Worm (Caenorhabditis elegans): ENCODE measurements around the gene B0496.1.

The B0496.1 gene

DNA sequence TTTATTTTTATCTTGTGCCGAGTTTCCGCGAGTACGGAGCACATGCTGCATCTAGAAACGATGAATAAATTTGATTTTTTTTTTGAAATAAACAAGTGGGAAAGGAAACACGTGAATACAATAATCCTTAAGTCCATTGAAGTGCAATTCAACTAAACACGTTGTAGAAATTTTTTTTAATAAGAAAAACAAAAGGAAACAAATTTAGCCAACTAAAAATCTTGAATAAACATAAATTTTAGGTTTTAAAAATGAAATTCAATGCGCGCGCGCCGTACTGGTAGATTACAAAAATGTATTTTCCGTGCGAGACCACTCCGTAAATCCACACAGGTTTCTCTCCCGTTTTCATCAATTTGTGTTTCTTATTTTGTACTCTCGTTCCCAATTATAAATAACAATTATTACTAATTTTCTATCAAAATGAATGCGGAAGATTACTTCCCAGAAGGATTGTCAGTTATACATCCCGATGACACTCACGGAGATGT is 27.1 kb downstream of the B0496.1 start, which contains the start of the genes plk-3 and F55G1.6:
plk-3 (minus strand) TSS at position 51 of the 491 bp plus-strand sequence.
F55G1.6 (plus strand) TSS at position 359 of the 491 bp plus-strand sequence.
- TF ChIP-seq med-1 (GFP tag; optimal IDR thresholded peaks at IDR 0.05; ENCODE audit: insufficient read depth): no peak
- TF ChIP-seq cog-1 (tag; optimal IDR thresholded peaks at IDR 0.05): no peak
- no peak for TF ChIP-seq flt-1 (GFP tag; IDR thresholded peaks at IDR 0.05)
- no peak for TF ChIP-seq T22C8.4 (GFP tag; IDR thresholded peaks at IDR 0.05)
- no peak for TF ChIP-seq ztf-23 (GFP tag; IDR thresholded peaks at IDR 0.05)
- no peak for TF ChIP-seq tab-1 (GFP tag; IDR thresholded peaks at IDR 0.05)
- no peak for TF ChIP-seq ztf-29 (GFP tag; IDR thresholded peaks at IDR 0.05)
- no peak for TF ChIP-seq klf-2 (GFP tag; conservative IDR thresholded peaks at IDR 0.05)
- TF ChIP-seq ref-1 (GFP tag; conservative IDR thresholded peaks at IDR 0.05): no peak

DNA sequence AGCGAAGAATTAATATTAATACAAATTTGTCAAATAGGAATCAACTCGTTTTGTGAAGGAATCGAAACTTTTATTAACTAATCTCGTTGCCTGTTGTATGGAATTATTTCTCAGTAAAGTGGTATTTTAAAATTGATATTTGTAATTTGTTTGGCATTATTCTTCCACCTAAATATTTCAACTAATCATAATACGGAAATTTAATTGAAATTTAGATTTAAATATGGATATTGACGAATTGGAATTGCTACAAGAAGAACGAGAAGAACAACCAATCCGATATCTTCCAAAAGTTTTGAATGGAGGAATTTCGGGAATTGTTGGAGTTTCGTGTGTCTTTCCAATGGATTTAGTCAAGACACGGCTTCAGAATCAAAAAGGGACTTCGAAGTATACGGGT is 28.7 kb downstream of the B0496.1 start, which contains the start of gene slc-25A18.2:
slc-25A18.2 (plus strand) TSS at position 216 of the 400 bp plus-strand sequence.
- TF ChIP-seq ztf-29 (GFP tag; IDR thresholded peaks at IDR 0.05) (no peak), ztf-23 (GFP tag; IDR thresholded peaks at IDR 0.05) (no peak), klf-2 (GFP tag; conservative IDR thresholded peaks at IDR 0.05) (no peak), ref-1 (GFP tag; conservative IDR thresholded peaks at IDR 0.05) (no peak), flt-1 (GFP tag; IDR thresholded peaks at IDR 0.05) (no peak), med-1 (GFP tag; optimal IDR thresholded peaks at IDR 0.05; ENCODE audit: insufficient read depth) (no peak), T22C8.4 (GFP tag; IDR thresholded peaks at IDR 0.05) (no peak), tab-1 (GFP tag; IDR thresholded peaks at IDR 0.05) (no peak), cog-1 (tag; optimal IDR thresholded peaks at IDR 0.05) (no peak)

DNA sequence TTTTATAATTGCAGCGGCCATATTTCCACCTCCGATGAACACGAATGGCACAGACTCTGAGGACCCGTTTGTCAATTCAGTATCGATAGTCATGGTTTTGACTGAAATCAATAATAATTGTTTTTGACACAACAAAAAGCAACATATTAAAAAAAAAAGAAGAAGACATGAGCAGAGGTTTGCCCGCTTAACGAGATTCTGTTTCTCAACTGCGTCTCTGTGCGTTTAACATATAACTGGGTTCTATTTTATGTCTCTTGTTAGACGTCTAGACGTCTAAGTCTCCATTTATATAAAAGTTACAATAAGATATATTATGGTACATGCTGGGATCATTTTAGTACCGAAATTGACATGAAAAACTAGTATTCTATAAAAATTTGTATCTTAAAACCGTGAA is 31.1 kb downstream of the B0496.1 start, which contains the start of gene pycr-4:
pycr-4 (minus strand) TSS at position 101 of the 400 bp plus-strand sequence.
- TF ChIP-seq med-1 (GFP tag; optimal IDR thresholded peaks at IDR 0.05; ENCODE audit: insufficient read depth) (no peak), cog-1 (tag; optimal IDR thresholded peaks at IDR 0.05) (no peak), ztf-23 (GFP tag; IDR thresholded peaks at IDR 0.05) (no peak), ref-1 (GFP tag; conservative IDR thresholded peaks at IDR 0.05) (no peak), tab-1 (GFP tag; IDR thresholded peaks at IDR 0.05) (no peak), flt-1 (GFP tag; IDR thresholded peaks at IDR 0.05) (no peak)

DNA sequence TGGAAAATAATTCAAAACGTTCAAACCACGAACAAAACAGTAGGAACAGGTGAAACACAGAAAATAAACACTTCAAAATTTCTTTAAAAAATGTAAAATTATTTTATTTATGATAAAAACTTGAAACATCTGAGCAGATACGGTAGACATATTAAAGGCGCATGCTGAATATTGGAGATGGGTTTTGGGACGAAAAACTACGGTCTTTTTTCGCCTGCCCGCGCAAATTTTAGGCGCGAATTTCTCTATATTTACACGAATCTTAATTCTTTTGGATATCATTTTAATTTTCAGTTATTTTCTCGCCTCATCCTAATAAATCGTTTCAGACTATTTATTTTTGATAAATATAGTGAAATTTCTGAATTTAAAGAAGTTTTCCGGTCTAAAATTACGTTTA is 31.6 kb downstream of the B0496.1 start:
- TF ChIP-seq cog-1 (tag; optimal IDR thresholded peaks at IDR 0.05): no peak
- no peak for TF ChIP-seq tab-1 (GFP tag; IDR thresholded peaks at IDR 0.05)
- no peak for TF ChIP-seq ztf-29 (GFP tag; IDR thresholded peaks at IDR 0.05)
- TF ChIP-seq ref-1 (GFP tag; conservative IDR thresholded peaks at IDR 0.05): no peak
- TF ChIP-seq med-1 (GFP tag; optimal IDR thresholded peaks at IDR 0.05; ENCODE audit: insufficient read depth): no peak

ce11 chrIV:7478134-7478533 is 32.0 kb downstream of the B0496.1 start, which contains the start of gene rod-1:
rod-1 (plus strand) TSS chrIV:7478452.
- TF ChIP-seq ref-1 (GFP tag; conservative IDR thresholded peaks at IDR 0.05): no peak
- no peak for TF ChIP-seq med-1 (GFP tag; optimal IDR thresholded peaks at IDR 0.05; ENCODE audit: insufficient read depth)
- no peak for TF ChIP-seq cog-1 (tag; optimal IDR thresholded peaks at IDR 0.05)
- TF ChIP-seq klf-2 (GFP tag; conservative IDR thresholded peaks at IDR 0.05): no peak
- TF ChIP-seq tab-1 (GFP tag; IDR thresholded peaks at IDR 0.05): no peak
- TF ChIP-seq T22C8.4 (GFP tag; IDR thresholded peaks at IDR 0.05): no peak
- TF ChIP-seq flt-1 (GFP tag; IDR thresholded peaks at IDR 0.05): no peak
- no peak for TF ChIP-seq ztf-23 (GFP tag; IDR thresholded peaks at IDR 0.05)
- TF ChIP-seq ztf-29 (GFP tag; IDR thresholded peaks at IDR 0.05): no peak

- 0 out of 2 replicates have a peak, but pooled peaks have one; percentile 8 for TF ChIP-seq tab-1 (GFP tag; IDR thresholded peaks at IDR 0.05)
- peak; percentile 32; the same call in 1 of the 2 replicates for TF ChIP-seq ref-1 (GFP tag; conservative IDR thresholded peaks at IDR 0.05)
- TF ChIP-seq ztf-23 (GFP tag; IDR thresholded peaks at IDR 0.05): 0 out of 2 replicates have a peak, but pooled peaks have one; percentile 9
Measured at ce11 chrIV:7485565-7486200, 39.6 kb downstream of the B0496.1 start.

DNA sequence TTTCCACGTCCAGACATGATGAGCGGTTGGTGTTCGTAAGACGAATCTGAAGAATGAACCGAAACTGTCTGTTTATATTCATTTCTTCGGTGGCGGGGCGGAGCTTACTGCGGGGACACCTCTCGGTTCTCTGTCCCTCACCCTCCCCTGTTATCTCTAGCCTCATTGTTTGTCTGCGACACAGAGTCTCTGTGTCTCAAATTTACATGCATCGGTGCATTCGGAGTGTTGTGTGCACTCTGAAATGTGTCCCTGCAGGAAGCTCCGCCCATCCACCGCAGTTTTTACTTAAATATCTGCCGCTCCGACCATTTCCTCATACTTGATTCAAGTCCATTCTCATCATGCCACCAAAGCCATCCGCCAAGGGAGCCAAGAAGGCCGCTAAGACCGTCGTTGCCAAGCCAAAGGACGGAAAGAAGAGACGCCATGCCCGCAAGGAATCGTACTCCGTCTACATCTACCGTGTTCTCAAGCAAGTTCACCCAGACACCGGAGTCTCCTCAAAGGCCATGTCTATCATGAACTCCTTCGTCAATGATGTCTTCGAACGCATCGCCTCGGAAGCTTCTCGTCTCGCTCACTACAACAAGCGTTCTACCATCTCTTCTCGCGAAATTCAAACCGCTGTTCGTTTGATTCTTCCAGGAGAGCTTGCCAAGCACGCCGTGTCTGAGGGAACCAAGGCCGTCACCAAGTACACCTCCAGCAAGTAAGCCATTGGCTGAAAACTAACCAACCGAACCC is 40.3 kb downstream of the B0496.1 start, which contains the start of the genes his-61 and his-62:
his-61 (minus strand) TSS at position 17 of the 747 bp plus-strand sequence.
his-62 (plus strand) TSS at position 345 of the 747 bp plus-strand sequence.
- peak; percentile 58 for TF ChIP-seq flt-1 (GFP tag; IDR thresholded peaks at IDR 0.05)
- no peak for TF ChIP-seq med-1 (GFP tag; optimal IDR thresholded peaks at IDR 0.05; ENCODE audit: insufficient read depth)
- TF ChIP-seq klf-2 (GFP tag; conservative IDR thresholded peaks at IDR 0.05): peak; percentile 73
- no peak for TF ChIP-seq tab-1 (GFP tag; IDR thresholded peaks at IDR 0.05)
- TF ChIP-seq ref-1 (GFP tag; conservative IDR thresholded peaks at IDR 0.05): no peak
- 0 out of 2 replicates have a peak, but pooled peaks have one; percentile 4 for TF ChIP-seq ztf-23 (GFP tag; IDR thresholded peaks at IDR 0.05)
- TF ChIP-seq cog-1 (tag; optimal IDR thresholded peaks at IDR 0.05): peak; percentile 97

DNA sequence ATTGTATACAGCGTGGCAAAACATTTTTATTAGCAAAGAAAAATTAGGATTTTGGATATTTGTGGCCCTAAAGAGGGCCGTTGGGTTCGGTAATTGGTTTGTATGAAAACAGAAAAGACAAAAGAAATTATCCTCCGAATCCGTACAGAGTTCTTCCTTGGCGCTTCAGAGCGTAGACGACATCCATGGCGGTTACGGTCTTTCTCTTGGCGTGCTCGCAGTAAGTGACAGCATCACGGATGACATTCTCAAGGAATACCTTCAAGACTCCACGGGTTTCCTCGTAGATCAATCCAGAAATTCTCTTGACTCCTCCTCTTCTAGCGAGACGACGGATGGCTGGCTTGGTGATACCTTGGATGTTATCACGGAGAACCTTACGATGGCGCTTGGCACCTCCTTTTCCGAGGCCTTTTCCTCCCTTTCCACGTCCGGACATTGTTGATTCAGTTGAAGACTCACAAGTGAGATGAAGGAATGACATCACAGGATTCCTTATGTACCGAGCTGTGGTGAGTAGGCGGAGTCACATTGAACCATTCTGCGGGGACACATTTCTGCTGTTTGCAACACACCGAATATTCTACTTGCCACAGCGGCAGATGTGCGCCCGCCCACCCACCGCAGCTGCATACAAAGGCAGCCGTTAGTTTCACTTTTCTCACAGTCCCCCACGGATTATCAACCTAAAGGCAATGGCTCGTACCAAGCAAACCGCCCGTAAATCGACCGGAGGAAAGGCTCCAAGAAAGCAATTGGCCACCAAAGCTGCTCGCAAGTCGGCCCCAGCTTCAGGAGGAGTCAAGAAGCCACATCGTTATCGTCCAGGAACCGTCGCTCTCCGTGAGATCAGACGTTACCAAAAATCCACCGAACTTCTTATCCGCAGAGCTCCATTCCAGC is 41.7 kb downstream of the B0496.1 start, which contains the start of the genes his-60 and his-59:
his-60 (minus strand) TSS at position 439 of the 903 bp plus-strand sequence.
his-59 (plus strand) TSS at position 696 of the 903 bp plus-strand sequence.
- TF ChIP-seq cog-1 (tag; optimal IDR thresholded peaks at IDR 0.05) (peak; percentile 60), tab-1 (GFP tag; IDR thresholded peaks at IDR 0.05) (no peak; the same call in 1 of the 2 replicates), flt-1 (GFP tag; IDR thresholded peaks at IDR 0.05) (peak; percentile 90), med-1 (GFP tag; optimal IDR thresholded peaks at IDR 0.05; ENCODE audit: insufficient read depth) (no peak), ref-1 (GFP tag; conservative IDR thresholded peaks at IDR 0.05) (no peak), ztf-29 (GFP tag; IDR thresholded peaks at IDR 0.05) (no peak; the same call in 1 of the 2 replicates), ztf-23 (GFP tag; IDR thresholded peaks at IDR 0.05) (peak; percentile 67; the same call in 1 of the 2 replicates), T22C8.4 (GFP tag; IDR thresholded peaks at IDR 0.05) (0 out of 2 replicates have a peak, but pooled peaks have one; percentile 6), klf-2 (GFP tag; conservative IDR thresholded peaks at IDR 0.05) (no peak)

Measured in whole organism, midembryonic.